Fruit fly (Drosophila melanogaster) whole organism, embryonic: Measurements from ENCODE around the gene CG31064.
A peak's percentile ranks its signal among the peaks of the same experiment; 100 is the strongest.

ENCODE experiments used
- ATbp ChIP-seq: fragments of 200-800 bp; sonication (Bioruptor generic); optimal IDR thresholded peaks from 2 replicates; lab custom pipeline; 2017; ENCODE audit warnings: missing biosample characterization, mild to moderate bottlenecking, missing genetic modification characterization, missing genetic modification reagents
- Abd-B ChIP-seq: fragments of 200-800 bp; sonication (Bioruptor generic); optimal IDR thresholded peaks from 2 replicates; lab custom pipeline; 2018; ENCODE audit warnings: missing biosample characterization, mild to moderate bottlenecking, missing genetic modification characterization, moderate library complexity
- Bteb2 ChIP-seq: fragments of 200-800 bp; sonication (Bioruptor generic); optimal IDR thresholded peaks from 2 replicates; lab custom pipeline; 2016; ENCODE audit warnings: missing biosample characterization, missing genetic modification characterization
- CG12104 ChIP-seq: fragments of 200-800 bp; sonication (Bioruptor generic); optimal IDR thresholded peaks from 3 replicates; lab custom pipeline; 2016; ENCODE audit warnings: missing biosample characterization, missing genetic modification characterization
- CG12769 ChIP-seq: fragments of 200-800 bp; sonication (Bioruptor generic); optimal IDR thresholded peaks from 2 replicates; lab custom pipeline; 2019; ENCODE audit warnings: missing biosample characterization, mild to moderate bottlenecking, missing genetic modification characterization, moderate library complexity
- CG13296 ChIP-seq: fragments of 200-800 bp; sonication (Bioruptor generic); optimal IDR thresholded peaks from 3 replicates; lab custom pipeline; 2018; ENCODE audit warnings: missing biosample characterization, mild to moderate bottlenecking, missing genetic modification characterization
- CG14441 ChIP-seq: fragments of 200-800 bp; sonication (Bioruptor generic); IDR thresholded peaks from 2 replicates; pipeline ENCODE4 v1.3.6; 2022; ENCODE audit warnings: missing biosample characterization, missing genetic modification characterization
- CG14667 ChIP-seq: fragments of 200-800 bp; sonication (Bioruptor generic); IDR thresholded peaks from 2 replicates; pipeline ENCODE4 v1.3.6; 2022; ENCODE audit warnings: missing biosample characterization, missing genetic modification characterization
- CG14860 ChIP-seq: fragments of 200-800 bp; sonication (Bioruptor generic); IDR thresholded peaks from 3 replicates; pipeline ENCODE4 v1.3.6; 2022; ENCODE audit warnings: missing biosample characterization, missing genetic modification characterization; ENCODE audit not compliant: partially characterized antibody
- CG16779 ChIP-seq: fragments of 200-800 bp; sonication (Bioruptor generic); IDR thresholded peaks from 2 replicates; pipeline ENCODE4 v1.3.6; 2022; ENCODE audit warnings: missing biosample characterization, missing genetic modification characterization
- CG17361 ChIP-seq: fragments of 200-800 bp; sonication (Bioruptor generic); IDR thresholded peaks from 3 replicates; pipeline ENCODE4 v1.3.6; 2022; ENCODE audit warnings: missing biosample characterization, missing genetic modification characterization
- CG1792 ChIP-seq: fragments of 200-800 bp; sonication (Bioruptor generic); optimal IDR thresholded peaks from 2 replicates; lab custom pipeline; 2016; ENCODE audit warnings: missing biosample characterization, missing genetic modification characterization
- CG2678 ChIP-seq: fragments of 200-800 bp; sonication (Bioruptor generic); optimal IDR thresholded peaks from 3 replicates; lab custom pipeline; 2019; ENCODE audit warnings: missing biosample characterization, mild to moderate bottlenecking, missing genetic modification characterization, moderate library complexity
- CG30403 ChIP-seq: fragments of 200-800 bp; sonication (Bioruptor generic); optimal IDR thresholded peaks from 3 replicates; lab custom pipeline; 2016; ENCODE audit warnings: missing biosample characterization, missing genetic modification characterization
- CG31441 ChIP-seq: fragments of 200-800 bp; sonication (Bioruptor generic); IDR thresholded peaks from 2 replicates; pipeline ENCODE4 v1.3.6; 2022; ENCODE audit warnings: missing biosample characterization, missing genetic modification characterization
- CG32772 ChIP-seq: fragments of 200-800 bp; sonication (Bioruptor generic); IDR thresholded peaks from 2 replicates; pipeline ENCODE4 v1.3.6; 2022; ENCODE audit warnings: missing biosample characterization, missing genetic modification characterization
- CG34224 ChIP-seq: fragments of 200-800 bp; sonication (Bioruptor generic); IDR thresholded peaks from 3 replicates; pipeline ENCODE4 v1.3.6; 2022; ENCODE audit warnings: missing biosample characterization, missing genetic modification characterization; ENCODE audit not compliant: partially characterized antibody
- CG34376 ChIP-seq: fragments of 200-800 bp; sonication (Bioruptor generic); optimal IDR thresholded peaks from 2 replicates; lab custom pipeline; 2018; ENCODE audit warnings: missing biosample characterization, mild to moderate bottlenecking, missing genetic modification characterization
- CG9727 ChIP-seq: fragments of 200-800 bp; sonication (Bioruptor generic); optimal IDR thresholded peaks from 3 replicates; lab custom pipeline; 2017; ENCODE audit warnings: missing biosample characterization, mild to moderate bottlenecking, missing genetic modification characterization
- CG9817 ChIP-seq: fragments of 200-800 bp; sonication (Bioruptor generic); optimal IDR thresholded peaks from 2 replicates; lab custom pipeline; 2018; ENCODE audit warnings: missing biosample characterization, mild to moderate bottlenecking, missing genetic modification characterization, moderate library complexity
- CG9932 ChIP-seq: fragments of 200-800 bp; sonication (Bioruptor generic); IDR thresholded peaks from 2 replicates; pipeline ENCODE4 v1.3.6; 2022; ENCODE audit warnings: missing biosample characterization, missing genetic modification characterization
- Camta ChIP-seq: fragments of 200-800 bp; sonication (Bioruptor generic); optimal IDR thresholded peaks from 2 replicates; lab custom pipeline; 2016; ENCODE audit warnings: missing biosample characterization, missing genetic modification characterization
- Dek ChIP-seq: fragments of 200-800 bp; sonication (Bioruptor generic); optimal IDR thresholded peaks from 3 replicates; lab custom pipeline; 2019; ENCODE audit warnings: missing biosample characterization, mild to moderate bottlenecking, missing genetic modification characterization, moderate library complexity
- Dfd ChIP-seq, 2 experiments: fragments of >200 bp; optimal IDR thresholded peaks; 2 replicates each; lab custom pipeline; 2017; ENCODE audit warnings: missing biosample characterization in 2 of 2, missing genetic modification characterization in 2 of 2
- Dll ChIP-seq: fragments of 200-800 bp; sonication (Bioruptor generic); IDR thresholded peaks from 4 replicates; pipeline ENCODE4 v1.3.6; 2022; ENCODE audit warnings: missing biosample characterization, missing genetic modification characterization; ENCODE audit not compliant: partially characterized antibody
- Fer2 ChIP-seq: fragments of 200-800 bp; sonication (Bioruptor generic); optimal IDR thresholded peaks from 2 replicates; lab custom pipeline; 2018; ENCODE audit warnings: missing biosample characterization, mild to moderate bottlenecking, missing genetic modification characterization, moderate library complexity
- Mad ChIP-seq: fragments of 200-800 bp; sonication (Bioruptor generic); optimal IDR thresholded peaks from 2 replicates; lab custom pipeline; 2016; ENCODE audit warnings: missing biosample characterization, missing genetic modification characterization
- Nf-YB ChIP-seq: fragments of 200-800 bp; sonication (Bioruptor generic); optimal IDR thresholded peaks from 3 replicates; lab custom pipeline; 2019; ENCODE audit warnings: missing biosample characterization, mild to moderate bottlenecking, missing genetic modification characterization, moderate library complexity
- Opbp ChIP-seq: fragments of 200-800 bp; sonication (Bioruptor generic); IDR thresholded peaks from 3 replicates; pipeline ENCODE4 v1.3.6; 2022; ENCODE audit warnings: missing biosample characterization, missing genetic modification characterization; ENCODE audit not compliant: partially characterized antibody
- Pdp1 ChIP-seq, 2 experiments: fragments of 200-800 bp; sonication (Bioruptor generic); optimal IDR thresholded peaks; 3 replicates each; lab custom pipeline; 2016; ENCODE audit warnings: missing biosample characterization in 2 of 2, missing genetic modification characterization in 2 of 2, mild to moderate bottlenecking in 1 of 2, moderate library complexity in 1 of 2
- Rx ChIP-seq: fragments of 200-800 bp; sonication (Bioruptor generic); IDR thresholded peaks from 2 replicates; pipeline ENCODE4 v1.3.6; 2022; ENCODE audit warnings: missing biosample characterization, missing genetic modification characterization
- amos ChIP-seq: fragments of 200-800 bp; sonication (Bioruptor generic); IDR thresholded peaks from 2 replicates; pipeline ENCODE4 v1.3.6; 2022; ENCODE audit warnings: missing biosample characterization, missing genetic modification characterization; ENCODE audit not compliant: partially characterized antibody
- br ChIP-seq: fragments of >200 bp; optimal IDR thresholded peaks from 2 replicates; lab custom pipeline; 2017
- btn ChIP-seq: fragments of 200-800 bp; sonication (Bioruptor generic); optimal IDR thresholded peaks from 2 replicates; lab custom pipeline; 2016; ENCODE audit warnings: missing biosample characterization, missing genetic modification characterization
- chif ChIP-seq, 2 experiments: fragments of 200-800 bp; sonication (Bioruptor generic); optimal IDR thresholded peaks; 3 replicates each; lab custom pipeline; 2016; ENCODE audit warnings: missing biosample characterization in 2 of 2, missing genetic modification characterization in 2 of 2
- dimm ChIP-seq: fragments of 200-800 bp; sonication (Bioruptor generic); IDR thresholded peaks from 2 replicates; pipeline ENCODE4 v1.3.6; 2022; ENCODE audit warnings: missing biosample characterization, missing genetic modification characterization
- dm ChIP-seq: fragments of 200-800 bp; sonication (Bioruptor generic); optimal IDR thresholded peaks from 3 replicates; lab custom pipeline; 2016; ENCODE audit warnings: missing biosample characterization, missing genetic modification characterization
- emc ChIP-seq: fragments of 200-800 bp; sonication (Bioruptor generic); optimal IDR thresholded peaks from 2 replicates; lab custom pipeline; 2016; ENCODE audit warnings: missing biosample characterization, missing genetic modification characterization
- en ChIP-seq: fragments of 200-800 bp; sonication (Bioruptor generic); optimal IDR thresholded peaks from 2 replicates; lab custom pipeline; 2016; ENCODE audit warnings: missing biosample characterization, missing genetic modification characterization
- esg ChIP-seq: fragments of 200-800 bp; sonication (Bioruptor generic); conservative IDR thresholded peaks from 2 replicates; pipeline ENCODE4 v1.3.6; 2022; ENCODE audit warnings: missing biosample characterization, missing genetic modification characterization
- grau ChIP-seq: fragments of 200-800 bp; optimal IDR thresholded peaks from 3 replicates; lab custom pipeline; 2019; ENCODE audit warnings: missing biosample characterization, mild to moderate bottlenecking, missing genetic modification characterization, moderate library complexity
- her ChIP-seq: fragments of 200-800 bp; sonication (Bioruptor generic); optimal IDR thresholded peaks from 2 replicates; lab custom pipeline; 2016; ENCODE audit warnings: missing biosample characterization, missing genetic modification characterization
- ind ChIP-seq: fragments of 200-800 bp; sonication (Bioruptor generic); optimal IDR thresholded peaks from 3 replicates; lab custom pipeline; 2016; ENCODE audit warnings: missing biosample characterization, missing genetic modification characterization
- kah ChIP-seq: fragments of 200-800 bp; sonication (Bioruptor generic); optimal IDR thresholded peaks from 2 replicates; lab custom pipeline; 2018; ENCODE audit warnings: missing biosample characterization, mild to moderate bottlenecking, missing genetic modification characterization
- ken ChIP-seq: fragments of 200-800 bp; sonication (Bioruptor generic); IDR thresholded peaks from 3 replicates; pipeline ENCODE4 v1.3.6; 2022; ENCODE audit warnings: missing biosample characterization, missing genetic modification characterization
- sd ChIP-seq: fragments of 200-800 bp; sonication (Bioruptor generic); optimal IDR thresholded peaks from 3 replicates; lab custom pipeline; 2018; ENCODE audit warnings: missing biosample characterization, mild to moderate bottlenecking, missing genetic modification characterization, moderate library complexity
- tna ChIP-seq: fragments of 200-800 bp; sonication (Bioruptor generic); IDR thresholded peaks from 2 replicates; pipeline ENCODE4 v1.3.6; 2022; ENCODE audit warnings: missing biosample characterization, missing genetic modification characterization; ENCODE audit not compliant: partially characterized antibody
- zen2 ChIP-seq: fragments of 200-800 bp; sonication (Bioruptor generic); IDR thresholded peaks from 3 replicates; pipeline ENCODE4 v1.3.6; 2022; ENCODE audit warnings: missing biosample characterization, missing genetic modification characterization; ENCODE audit not compliant: partially characterized antibody

CG31064 gene

dm6 chr3R:27281811-27282131 is 42.9 kb upstream of the CG31064 start (continued):
- TF ChIP-seq amos (GFP tag; lab: Robert Waterston, UW) (peak; percentile 12; the same call in 1 of the 2 replicates), esg (no peak), CG1792 (GFP tag; lab: Kevin White, UChicago) (no peak), CG34224 (no peak), Dfd (GFP tag; optimal IDR thresholded peaks at IDR 0.05; lab: Kevin White, UChicago) (no peak), Opbp (0 out of 3 replicates have a peak, but pooled peaks have one; percentile 43), CG32772 (GFP tag; lab: Robert Waterston, UW) (no peak), CG12769 (tag; lab: Kevin White, UChicago) (peak; percentile 31), Camta (GFP tag; lab: Kevin White, UChicago) (no peak)

- TF ChIP-seq Pdp1 (GFP tag; optimal IDR thresholded peaks at IDR 0.05; lab: Kevin White, UChicago), result peak; percentile 89 to 96
- TF ChIP-seq dimm (GFP tag; lab: Robert Waterston, UW), result peak; percentile 91
- peak; percentile 94 for TF ChIP-seq CG17361 (GFP tag; lab: Robert Waterston, UW)
- peak; percentile 93 for TF ChIP-seq CG9817
- TF ChIP-seq CG14860, result peak; percentile 63
- peak; percentile 97 for TF ChIP-seq CG9932
- peak; percentile 95 for TF ChIP-seq Mad (GFP tag; lab: Kevin White, UChicago)
- TF ChIP-seq Abd-B (GFP tag; lab: Kevin White, UChicago), result peak; percentile 90
- peak; percentile 72 for TF ChIP-seq Fer2
- TF ChIP-seq grau (tag; lab: Kevin White, UChicago), result peak; percentile 94
- peak; percentile 91 for TF ChIP-seq emc
- TF ChIP-seq CG30403 (GFP tag; lab: Kevin White, UChicago), result peak; percentile 94
- TF ChIP-seq en (GFP tag; lab: Kevin White, UChicago), result peak; percentile 82
- peak; percentile 91 for TF ChIP-seq Bteb2
- TF ChIP-seq Nf-YB (GFP tag; lab: Kevin White, UChicago), result peak; percentile 81
- TF ChIP-seq CG2678 (tag; lab: Kevin White, UChicago), result peak; percentile 96
- TF ChIP-seq CG12104 (GFP tag; lab: Kevin White, UChicago), result peak; percentile 82
- no peak for TF ChIP-seq br
- peak; percentile 95 for TF ChIP-seq CG9727 (GFP tag; lab: Kevin White, UChicago)
- TF ChIP-seq Rx (GFP tag; lab: Robert Waterston, UW), result peak; percentile 97
- TF ChIP-seq CG14667, result peak; percentile 95
- TF ChIP-seq CG16779, result peak; percentile 97
- peak; percentile 98 for TF ChIP-seq CG14441 (GFP tag; lab: Robert Waterston, UW)
- TF ChIP-seq ind (GFP tag; lab: Kevin White, UChicago), result peak; percentile 98
- peak; percentile 95 for TF ChIP-seq ATbp (GFP tag; lab: Kevin White, UChicago)
- TF ChIP-seq chif (GFP tag; optimal IDR thresholded peaks at IDR 0.05; lab: Kevin White, UChicago), result peak; percentile 94
- peak; percentile 93 for TF ChIP-seq Dek (tag; lab: Kevin White, UChicago)
- peak; percentile 95 for TF ChIP-seq her
- TF ChIP-seq kah (GFP tag; lab: Kevin White, UChicago), result peak; percentile 70
- TF ChIP-seq btn, result peak; percentile 92
- TF ChIP-seq zen2 (GFP tag; lab: Robert Waterston, UW), result 0 out of 3 replicates have a peak, but pooled peaks have one; percentile 17
- peak; percentile 82 for TF ChIP-seq CG31441 (GFP tag; lab: Robert Waterston, UW)
- peak; percentile 97 for TF ChIP-seq ken (GFP tag; lab: Robert Waterston, UW)
- TF ChIP-seq Dll (GFP tag; lab: Robert Waterston, UW), result peak; percentile 29; the same call in 1 of the 4 replicates
- peak; percentile 90 for TF ChIP-seq sd
- peak; percentile 88 for TF ChIP-seq dm
- peak; percentile 96 for TF ChIP-seq CG34376
- peak; percentile 90 for TF ChIP-seq CG13296
- TF ChIP-seq tna, result peak; percentile 63; the same call in 1 of the 2 replicates
Measured at dm6 chr3R:27281022-27281810, 42.3 kb upstream of the CG31064 start.
